Worm (Caenorhabditis elegans) whole organism, L1 larva: ENCODE results near the gene F58G1.3.

Experiments used
- F16B12.6 ChIP-seq: fragments of 150-350 bp; optimal IDR thresholded peaks from 2 replicates; lab custom pipeline; 2014; ENCODE audit warnings: missing biosample characterization, missing genetic modification characterization
- alr-1 ChIP-seq: fragments of 200-800 bp; sonication (Bioruptor generic); optimal IDR thresholded peaks from 2 replicates; lab custom pipeline; 2018; ENCODE audit warnings: borderline replicate concordance, mild to moderate bottlenecking, missing genetic modification characterization, missing compliant biosample characterization
- blmp-1 ChIP-seq: fragments of 150-350 bp; optimal IDR thresholded peaks from 2 replicates; lab custom pipeline; 2014; ENCODE audit warnings: missing biosample characterization, missing genetic modification characterization
- ceh-8 ChIP-seq: fragments of 200-800 bp; sonication (Bioruptor generic); optimal IDR thresholded peaks from 2 replicates; lab custom pipeline; 2018; ENCODE audit warnings: mild to moderate bottlenecking, missing genetic modification characterization, moderate library complexity, missing compliant biosample characterization
- ceh-82 ChIP-seq, 3 experiments: fragments of 150-350 bp in 1 of 3; sonication (generic microtip) in 2 of 3; optimal IDR thresholded peaks; 2 replicates each; lab custom pipeline; 2014 to 2017; ENCODE audit warnings: missing biosample characterization in 3 of 3, missing genetic modification characterization in 3 of 3
- ces-1 ChIP-seq: fragments of 150-350 bp; optimal IDR thresholded peaks from 2 replicates; lab custom pipeline; 2014; ENCODE audit warnings: missing biosample characterization, missing genetic modification reagents, missing genetic modification characterization
- dpl-1 ChIP-seq, 3 experiments: fragments of 150-350 bp in 2 of 3; sonication (generic microtip) in 1 of 3; optimal IDR thresholded peaks; 2 replicates each; lab custom pipeline; 2014 to 2017; ENCODE audit warnings: missing biosample characterization in 3 of 3, missing genetic modification characterization in 3 of 3, missing genetic modification reagents in 3 of 3
- dsc-1 ChIP-seq: sonication (generic microtip); optimal IDR thresholded peaks from 2 replicates; lab custom pipeline; 2016; ENCODE audit warnings: mild to moderate bottlenecking, missing genetic modification characterization, missing compliant biosample characterization
- efl-1 ChIP-seq, 4 experiments: fragments of 150-350 bp; optimal IDR thresholded peaks in 3 of 4; peaks in 1 of 4; 1 replicate in 1 of 4; 2 replicates in 3 of 4; lab custom pipeline; 2014; ENCODE audit warnings: missing biosample characterization in 2 of 4, missing genetic modification characterization in 2 of 4, missing genetic modification reagents in 2 of 4
- efl-3 ChIP-seq: fragments of 200-800 bp; sonication (Bioruptor generic); optimal IDR thresholded peaks from 2 replicates; lab custom pipeline; 2018; ENCODE audit warnings: mild to moderate bottlenecking, missing genetic modification characterization, missing compliant biosample characterization
- egl-27 ChIP-seq, 2 experiments: fragments of 150-350 bp in 1 of 2; sonication (generic microtip); optimal IDR thresholded peaks; 3 replicates each; lab custom pipeline; 2017 to 2018; ENCODE audit warnings: missing biosample characterization in 2 of 2, missing genetic modification characterization in 2 of 2, missing genetic modification reagents in 2 of 2
- elt-2 ChIP-seq: sonication (generic microtip); optimal IDR thresholded peaks from 2 replicates; lab custom pipeline; 2016; ENCODE audit warnings: missing genetic modification characterization, mild to moderate bottlenecking, inconsistent platforms, missing compliant biosample characterization, missing genetic modification reagents
- elt-3 ChIP-seq, 6 experiments: fragments of 150-350 bp in 1 of 6; sonication (generic microtip); optimal IDR thresholded peaks; 2 replicates each; lab custom pipeline; 2017 to 2018; ENCODE audit warnings: missing biosample characterization in 6 of 6, missing genetic modification characterization in 6 of 6, inconsistent platforms in 1 of 6
- fkh-8 ChIP-seq: sonication (generic microtip); optimal IDR thresholded peaks from 2 replicates; lab custom pipeline; 2016; ENCODE audit warnings: mild to moderate bottlenecking, missing genetic modification characterization, missing compliant biosample characterization
- grh-1 ChIP-seq: fragments of 200-800 bp; sonication (Bioruptor generic); IDR thresholded peaks from 2 replicates; pipeline ENCODE4 v1.3.6; 2022; ENCODE audit warnings: missing genetic modification reagents, missing genetic modification characterization, missing compliant biosample characterization
- hlh-17 ChIP-seq: fragments of 200-800 bp; sonication (Bioruptor generic); optimal IDR thresholded peaks from 2 replicates; lab custom pipeline; 2018; ENCODE audit warnings: missing genetic modification characterization, mild to moderate bottlenecking, missing compliant biosample characterization, moderate library complexity, borderline replicate concordance
- irx-1 ChIP-seq: sonication (generic microtip); optimal IDR thresholded peaks from 2 replicates; lab custom pipeline; 2016; ENCODE audit warnings: missing genetic modification characterization, missing compliant biosample characterization
- lin-13 ChIP-seq: fragments of 150-350 bp; optimal IDR thresholded peaks from 2 replicates; lab custom pipeline; 2014; ENCODE audit warnings: missing biosample characterization, missing genetic modification reagents, missing genetic modification characterization
- lin-35 ChIP-seq, 2 experiments: fragments of 150-350 bp; optimal IDR thresholded peaks; 2 replicates each; lab custom pipeline; 2014; ENCODE audit warnings: missing biosample characterization in 2 of 2, missing genetic modification characterization in 2 of 2, missing genetic modification reagents in 2 of 2
- lir-3 ChIP-seq: sonication (generic microtip); optimal IDR thresholded peaks from 2 replicates; lab custom pipeline; 2016; ENCODE audit warnings: mild to moderate bottlenecking, missing genetic modification characterization, moderate library complexity, missing compliant biosample characterization; ENCODE audit not compliant: poor library complexity
- mef-2 ChIP-seq: fragments of 150-350 bp; optimal IDR thresholded peaks from 2 replicates; lab custom pipeline; 2014; ENCODE audit warnings: missing biosample characterization, missing genetic modification characterization
- mep-1 ChIP-seq: fragments of 150-350 bp; optimal IDR thresholded peaks from 2 replicates; lab custom pipeline; 2014; ENCODE audit warnings: missing biosample characterization, missing genetic modification characterization
- nhr-237 ChIP-seq: fragments of 150-350 bp; optimal IDR thresholded peaks from 2 replicates; lab custom pipeline; 2014; ENCODE audit warnings: missing biosample characterization, missing genetic modification characterization
- nhr-28 ChIP-seq: fragments of 150-350 bp; optimal IDR thresholded peaks from 2 replicates; lab custom pipeline; 2014; ENCODE audit warnings: missing biosample characterization, missing genetic modification characterization
- nhr-71 ChIP-seq: sonication (generic microtip); optimal IDR thresholded peaks from 2 replicates; lab custom pipeline; 2016; ENCODE audit warnings: mild to moderate bottlenecking, missing genetic modification characterization, moderate library complexity, missing compliant biosample characterization
- nhr-77 ChIP-seq: fragments of 150-350 bp; optimal IDR thresholded peaks from 2 replicates; lab custom pipeline; 2014; ENCODE audit warnings: missing biosample characterization, missing genetic modification characterization
- nhr-84 ChIP-seq: sonication (generic microtip); optimal IDR thresholded peaks from 2 replicates; lab custom pipeline; 2017; ENCODE audit warnings: missing biosample characterization, missing genetic modification characterization
- nhr-85 ChIP-seq: sonication (generic microtip); peaks from one replicate; lab custom pipeline; 2016; ENCODE audit warnings: missing genetic modification characterization, inconsistent platforms, missing compliant biosample characterization
- pax-3 ChIP-seq: fragments of 200-800 bp; sonication (Bioruptor generic); optimal IDR thresholded peaks from 2 replicates; lab custom pipeline; 2018; ENCODE audit warnings: mild to moderate bottlenecking, missing genetic modification characterization, moderate library complexity, missing compliant biosample characterization
- rnt-1 ChIP-seq: sonication (generic microtip); optimal IDR thresholded peaks from 2 replicates; lab custom pipeline; 2016; ENCODE audit warnings: mild to moderate bottlenecking, missing genetic modification characterization, moderate library complexity, missing compliant biosample characterization
- skn-1 ChIP-seq: fragments of 150-350 bp; optimal IDR thresholded peaks from 2 replicates; lab custom pipeline; 2014; ENCODE audit warnings: missing biosample characterization, missing genetic modification characterization
- snpc-4 ChIP-seq: fragments of 150-350 bp; optimal IDR thresholded peaks from 2 replicates; lab custom pipeline; 2014; ENCODE audit warnings: missing biosample characterization, missing genetic modification characterization
- snu-23 ChIP-seq: sonication (generic microtip); optimal IDR thresholded peaks from 2 replicates; lab custom pipeline; 2016; ENCODE audit warnings: missing genetic modification characterization, missing compliant biosample characterization
- swsn-7 ChIP-seq: sonication (generic microtip); optimal IDR thresholded peaks from 2 replicates; lab custom pipeline; 2016; ENCODE audit warnings: missing genetic modification characterization, missing compliant biosample characterization
- unc-130 ChIP-seq: fragments of 150-350 bp; optimal IDR thresholded peaks from 2 replicates; lab custom pipeline; 2017; ENCODE audit warnings: missing biosample characterization, missing genetic modification characterization, inconsistent platforms
- unc-30 ChIP-seq: sonication (generic microtip); optimal IDR thresholded peaks from 2 replicates; lab custom pipeline; 2017; ENCODE audit warnings: missing biosample characterization, missing genetic modification characterization
- unc-62 ChIP-seq: fragments of 150-350 bp; optimal IDR thresholded peaks from 2 replicates; lab custom pipeline; 2014; ENCODE audit warnings: missing biosample characterization, missing genetic modification reagents, missing genetic modification characterization
- unc-86 ChIP-seq: sonication (generic microtip); optimal IDR thresholded peaks from 2 replicates; lab custom pipeline; 2016; ENCODE audit warnings: missing genetic modification characterization, missing compliant biosample characterization
- unc-98 ChIP-seq: fragments of 200-800 bp; sonication (Bioruptor generic); IDR thresholded peaks from 2 replicates; pipeline ENCODE4 v1.3.6; 2022; ENCODE audit warnings: missing genetic modification characterization, missing compliant biosample characterization
- xbp-1 ChIP-seq: sonication (generic microtip); optimal IDR thresholded peaks from 2 replicates; lab custom pipeline; 2016; ENCODE audit warnings: missing genetic modification characterization, missing compliant biosample characterization
- ztf-4 ChIP-seq: fragments of 150-350 bp; optimal IDR thresholded peaks from 2 replicates; lab custom pipeline; 2014; ENCODE audit warnings: missing biosample characterization, missing genetic modification characterization

Gene F58G1.3

ce11 chrII:12965138-12965537, 37.0 kb upstream of the F58G1.3 start:
- peak; percentile 69 for TF ChIP-seq nhr-85 (tag; lab: Kevin White, UChicago)
- no peak for TF ChIP-seq unc-86 (tag; lab: Kevin White, UChicago)

- TF ChIP-seq nhr-28 (tag; lab: Kevin White, UChicago) (no peak), fkh-8 (tag; lab: Kevin White, UChicago) (no peak), efl-3 (GFP tag; lab: Kevin White, UChicago) (no peak), blmp-1 (tag; lab: Kevin White, UChicago) (peak; percentile 91), nhr-84 (tag; lab: Kevin White, UChicago) (no peak), F16B12.6 (tag; lab: Kevin White, UChicago) (no peak)
These were observed 33.6 kb upstream of the F58G1.3 start for ce11 chrII:12961743-12962142.

ce11 chrII:12961293-12961692, 33.2 kb upstream of the F58G1.3 start:
- TF ChIP-seq unc-30 (tag; lab: Kevin White, UChicago) = no peak
- no peak for TF ChIP-seq ceh-8 (GFP tag; lab: Kevin White, UChicago)
- TF ChIP-seq nhr-85 (tag; lab: Kevin White, UChicago) = peak; percentile 25
- no peak for TF ChIP-seq grh-1
- TF ChIP-seq blmp-1 (tag; lab: Kevin White, UChicago) = peak; percentile 34
- TF ChIP-seq pax-3 (tag; lab: Kevin White, UChicago) = no peak
- TF ChIP-seq snu-23 (GFP tag; lab: Kevin White, UChicago) = no peak
- TF ChIP-seq mef-2 = no peak

- no peak for TF ChIP-seq lir-3
- TF ChIP-seq blmp-1 (tag; lab: Kevin White, UChicago) = peak; percentile 70
- no peak for TF ChIP-seq skn-1 (tag; lab: Kevin White, UChicago)
- TF ChIP-seq unc-98 (GFP tag; lab: Robert Waterston, UW) = no peak
- TF ChIP-seq xbp-1 = no peak
- no peak for TF ChIP-seq unc-62 (GFP tag; lab: Kevin White, UChicago)
These were observed 32.1 kb upstream of the F58G1.3 start for ce11 chrII:12960206-12960605.

ce11 chrII:12954670-12955069, 26.5 kb upstream of the F58G1.3 start, which contains the start of the genes Y38F1A.1 and Y38F1A.2:
Y38F1A.1 (minus strand) TSS chrII:12954770.
Y38F1A.2 (plus strand) TSS chrII:12954958.
- TF ChIP-seq efl-1 (optimal IDR thresholded peaks at IDR 0.05; lab: Kevin White, UChicago) (no peak), efl-1 (GFP tag; optimal IDR thresholded peaks at IDR 0.05 in 1 of 2; lab: Kevin White, UChicago) (peak in 1 of 2 experiments; percentile 37), elt-2 (tag; lab: Kevin White, UChicago) (no peak)

ce11 chrII:12953297-12953696, 25.2 kb upstream of the F58G1.3 start:
- TF ChIP-seq nhr-237 (tag; lab: Kevin White, UChicago) (no peak), egl-27 (tag; optimal IDR thresholded peaks at IDR 0.05; lab: Kevin White, UChicago) (no peak), alr-1 (tag; lab: Kevin White, UChicago) (no peak), rnt-1 (tag; lab: Kevin White, UChicago) (peak; percentile 81), dpl-1 (GFP tag; optimal IDR thresholded peaks at IDR 0.05; lab: Kevin White, UChicago) (peak; percentile 23 to 28 (median 27)), mep-1 (tag; lab: Kevin White, UChicago) (peak; percentile 47), xbp-1 (peak; percentile 80), unc-130 (tag; lab: Kevin White, UChicago) (peak; percentile 26), irx-1 (no peak), nhr-84 (tag; lab: Kevin White, UChicago) (no peak), efl-1 (optimal IDR thresholded peaks at IDR 0.05; lab: Kevin White, UChicago) (peak; percentile 59 to 73), efl-1 (GFP tag; optimal IDR thresholded peaks at IDR 0.05 in 1 of 2; lab: Kevin White, UChicago) (peak in 1 of 2 experiments; percentile 41), ces-1 (GFP tag; lab: Kevin White, UChicago) (no peak), fkh-8 (tag; lab: Kevin White, UChicago) (peak; percentile 41), nhr-71 (tag; lab: Kevin White, UChicago) (peak; percentile 60), elt-3 (tag; optimal IDR thresholded peaks at IDR 0.05; lab: Kevin White, UChicago) (peak in 1 of 6 experiments; percentile 25), lin-13 (GFP tag; lab: Kevin White, UChicago) (no peak), nhr-77 (tag; lab: Kevin White, UChicago) (no peak), ceh-82 (tag; optimal IDR thresholded peaks at IDR 0.05; lab: Kevin White, UChicago) (peak in 2 of 3 experiments; percentile 23 to 36), dsc-1 (peak; percentile 1), grh-1 (no peak), lin-35 (GFP tag; optimal IDR thresholded peaks at IDR 0.05; lab: Kevin White, UChicago) (peak in 1 of 2 experiments; percentile 44), snpc-4 (tag; lab: Kevin White, UChicago) (peak; percentile 78), hlh-17 (GFP tag; lab: Kevin White, UChicago) (no peak), swsn-7 (tag; lab: Kevin White, UChicago) (peak; percentile 33), unc-98 (GFP tag; lab: Robert Waterston, UW) (no peak), blmp-1 (tag; lab: Kevin White, UChicago) (peak; percentile 56), ztf-4 (tag; lab: Kevin White, UChicago) (no peak)
